Fruit fly (Drosophila melanogaster) whole organism, embryonic: ENCODE results near the gene CG12147.

ENCODE experiments used
- Aef1 ChIP-seq: fragments of 200-800 bp; sonication (Bioruptor generic); IDR thresholded peaks from 3 replicates; pipeline ENCODE4 v1.3.6; 2022; ENCODE audit warnings: missing biosample characterization, missing genetic modification characterization
- Awh ChIP-seq: fragments of 200-800 bp; sonication (Bioruptor generic); IDR thresholded peaks from 2 replicates; pipeline ENCODE4, ENCODE4 v1.3.6; 2022; ENCODE audit warnings: missing biosample characterization, missing genetic modification characterization
- B-H1 ChIP-seq: fragments of 200-800 bp; sonication (Bioruptor generic); IDR thresholded peaks from 3 replicates; pipeline ENCODE4 v1.3.6; 2022; ENCODE audit warnings: missing biosample characterization, missing genetic modification characterization
- CG10979 ChIP-seq: fragments of 200-800 bp; sonication (Bioruptor generic); optimal IDR thresholded peaks from 2 replicates; lab custom pipeline; 2018; ENCODE audit warnings: missing biosample characterization, mild to moderate bottlenecking, missing genetic modification characterization, moderate library complexity
- CG11093 ChIP-seq: fragments of 200-800 bp; sonication (Bioruptor generic); IDR thresholded peaks from 3 replicates; pipeline ENCODE4 v1.3.6; 2022; ENCODE audit warnings: missing biosample characterization, missing genetic modification characterization
- CG11723 ChIP-seq: fragments of 200-800 bp; sonication (Bioruptor generic); optimal IDR thresholded peaks from 2 replicates; lab custom pipeline; 2017; ENCODE audit warnings: missing biosample characterization, mild to moderate bottlenecking, missing genetic modification characterization
- CG12236 ChIP-seq: fragments of 200-800 bp; sonication (Bioruptor generic); optimal IDR thresholded peaks from 2 replicates; lab custom pipeline; 2016; ENCODE audit warnings: missing biosample characterization, missing genetic modification characterization
- CG12299 ChIP-seq: fragments of 200-800 bp; sonication (Bioruptor generic); optimal IDR thresholded peaks from 2 replicates; lab custom pipeline; 2018; ENCODE audit warnings: missing biosample characterization, mild to moderate bottlenecking, missing genetic modification characterization
- CG13296 ChIP-seq: fragments of 200-800 bp; sonication (Bioruptor generic); optimal IDR thresholded peaks from 3 replicates; lab custom pipeline; 2018; ENCODE audit warnings: missing biosample characterization, mild to moderate bottlenecking, missing genetic modification characterization
- CG13775 ChIP-seq: fragments of 200-800 bp; sonication (Bioruptor generic); optimal IDR thresholded peaks from 3 replicates; lab custom pipeline; 2017; ENCODE audit warnings: missing biosample characterization, mild to moderate bottlenecking, missing genetic modification characterization
- CG13894 ChIP-seq: fragments of 200-800 bp; sonication (Bioruptor generic); optimal IDR thresholded peaks from 3 replicates; lab custom pipeline; 2018; ENCODE audit warnings: missing biosample characterization, mild to moderate bottlenecking, missing genetic modification characterization, moderate library complexity
- CG14965 ChIP-seq: fragments of 200-800 bp; sonication (Bioruptor generic); optimal IDR thresholded peaks from 2 replicates; lab custom pipeline; 2016; ENCODE audit warnings: missing biosample characterization, missing genetic modification characterization, borderline replicate concordance
- CG2199 ChIP-seq: fragments of 200-800 bp; sonication (Bioruptor generic); IDR thresholded peaks from 3 replicates; pipeline ENCODE4 v1.3.6; 2022; ENCODE audit warnings: missing biosample characterization, missing genetic modification characterization
- CG2678 ChIP-seq: fragments of 200-800 bp; sonication (Bioruptor generic); optimal IDR thresholded peaks from 3 replicates; lab custom pipeline; 2019; ENCODE audit warnings: missing biosample characterization, mild to moderate bottlenecking, missing genetic modification characterization, moderate library complexity
- CG33213 ChIP-seq: fragments of 200-800 bp; sonication (Bioruptor generic); optimal IDR thresholded peaks from 3 replicates; lab custom pipeline; 2016; ENCODE audit warnings: missing biosample characterization, missing genetic modification characterization
- CG42726 ChIP-seq: fragments of 200-800 bp; sonication (Bioruptor generic); IDR thresholded peaks from 2 replicates; pipeline ENCODE4 v1.3.6; 2022; ENCODE audit warnings: missing biosample characterization, missing genetic modification characterization; ENCODE audit not compliant: partially characterized antibody
- CG7357 ChIP-seq: fragments of 200-800 bp; sonication (Bioruptor generic); IDR thresholded peaks from 3 replicates; pipeline ENCODE4 v1.3.6; 2022; ENCODE audit warnings: missing biosample characterization, missing genetic modification characterization
- Dll ChIP-seq: fragments of 200-800 bp; sonication (Bioruptor generic); IDR thresholded peaks from 4 replicates; pipeline ENCODE4 v1.3.6; 2022; ENCODE audit warnings: missing biosample characterization, missing genetic modification characterization; ENCODE audit not compliant: partially characterized antibody
- H2.0 ChIP-seq: fragments of 200-800 bp; sonication (Bioruptor generic); IDR thresholded peaks from 2 replicates; pipeline ENCODE4 v1.3.6; 2022; ENCODE audit warnings: missing biosample characterization, missing genetic modification characterization
- HHEX ChIP-seq: fragments of 200-800 bp; sonication (Bioruptor generic); optimal IDR thresholded peaks from 3 replicates; lab custom pipeline; 2017; ENCODE audit warnings: missing biosample characterization, mild to moderate bottlenecking, missing genetic modification characterization, missing genetic modification reagents
- HLH3B ChIP-seq: fragments of 200-800 bp; sonication (Bioruptor generic); IDR thresholded peaks from 2 replicates; pipeline ENCODE4 v1.3.6; 2022; ENCODE audit warnings: missing biosample characterization, missing genetic modification characterization
- HLHmδ ChIP-seq: fragments of 200-800 bp; sonication (Bioruptor generic); optimal IDR thresholded peaks from 2 replicates; lab custom pipeline; 2018; ENCODE audit warnings: missing biosample characterization, mild to moderate bottlenecking, missing genetic modification characterization, moderate library complexity
- Lhr ChIP-seq: fragments of 200-800 bp; sonication (Bioruptor generic); optimal IDR thresholded peaks from 3 replicates; lab custom pipeline; 2017; ENCODE audit warnings: mild to moderate bottlenecking, missing biosample characterization, missing genetic modification reagents, missing genetic modification characterization
- Lim3 ChIP-seq: fragments of 200-800 bp; sonication (Bioruptor generic); IDR thresholded peaks from 2 replicates; pipeline ENCODE4 v1.3.6; 2022; ENCODE audit warnings: missing biosample characterization, missing genetic modification characterization
- MESR4 ChIP-seq: fragments of 200-800 bp; sonication (Bioruptor generic); optimal IDR thresholded peaks from 2 replicates; lab custom pipeline; 2018; ENCODE audit warnings: missing biosample characterization, mild to moderate bottlenecking, missing genetic modification characterization, moderate library complexity
- Nf-YC ChIP-seq: fragments of 200-800 bp; optimal IDR thresholded peaks from 3 replicates; lab custom pipeline; 2019; ENCODE audit warnings: missing biosample characterization, mild to moderate bottlenecking, missing genetic modification characterization, moderate library complexity
- NfI ChIP-seq: fragments of 200-800 bp; sonication (Bioruptor generic); optimal IDR thresholded peaks from 3 replicates; lab custom pipeline; 2018; ENCODE audit warnings: missing biosample characterization, mild to moderate bottlenecking, missing genetic modification characterization, moderate library complexity
- Sox100B ChIP-seq: fragments of 200-800 bp; sonication (Bioruptor generic); optimal IDR thresholded peaks from 3 replicates; lab custom pipeline; 2018; ENCODE audit warnings: missing biosample characterization, mild to moderate bottlenecking, missing genetic modification characterization
- Spps ChIP-seq: fragments of 200-800 bp; sonication (Bioruptor generic); optimal IDR thresholded peaks from 2 replicates; lab custom pipeline; 2018; ENCODE audit warnings: missing biosample characterization, mild to moderate bottlenecking, missing genetic modification characterization
- Sry-δ ChIP-seq: fragments of 200-800 bp; sonication (Bioruptor generic); optimal IDR thresholded peaks from 2 replicates; lab custom pipeline; 2016; ENCODE audit warnings: missing biosample characterization, missing genetic modification characterization
- Usf ChIP-seq: fragments of 200-800 bp; sonication (Bioruptor generic); optimal IDR thresholded peaks from 2 replicates; lab custom pipeline; 2017; ENCODE audit warnings: missing genotype, missing biosample characterization, missing genetic modification characterization
- YL-1 ChIP-seq: fragments of 200-800 bp; sonication (Bioruptor generic); optimal IDR thresholded peaks from 3 replicates; lab custom pipeline; 2017; ENCODE audit warnings: missing biosample characterization, mild to moderate bottlenecking, missing genetic modification characterization
- cg ChIP-seq: fragments of 200-800 bp; sonication (Bioruptor generic); optimal IDR thresholded peaks from 3 replicates; lab custom pipeline; 2019; ENCODE audit warnings: missing biosample characterization, mild to moderate bottlenecking, missing genetic modification characterization, moderate library complexity
- chif ChIP-seq, 2 experiments: fragments of 200-800 bp; sonication (Bioruptor generic); optimal IDR thresholded peaks; 3 replicates each; lab custom pipeline; 2016; ENCODE audit warnings: missing biosample characterization in 2 of 2, missing genetic modification characterization in 2 of 2
- dpn ChIP-seq, 2 experiments: fragments of 200-800 bp; sonication (Bioruptor generic); optimal IDR thresholded peaks; 3 replicates each; lab custom pipeline; 2016; ENCODE audit warnings: missing biosample characterization in 2 of 2, missing genetic modification characterization in 2 of 2
- fd102C ChIP-seq: fragments of 200-800 bp; sonication (Bioruptor generic); optimal IDR thresholded peaks from 2 replicates; lab custom pipeline; 2018; ENCODE audit warnings: missing biosample characterization, mild to moderate bottlenecking, missing genetic modification characterization, moderate library complexity
- fd3F ChIP-seq: fragments of 200-800 bp; sonication (Bioruptor generic); optimal IDR thresholded peaks from 2 replicates; lab custom pipeline; 2018; ENCODE audit warnings: missing biosample characterization, mild to moderate bottlenecking, missing genetic modification characterization, moderate library complexity
- fru ChIP-seq: fragments of >200 bp; optimal IDR thresholded peaks from 2 replicates; lab custom pipeline; 2017
- grn ChIP-seq: fragments of 200-800 bp; sonication (Bioruptor generic); optimal IDR thresholded peaks from 3 replicates; lab custom pipeline; 2017; ENCODE audit warnings: missing biosample characterization, missing genetic modification characterization
- gsb-n ChIP-seq: fragments of 200-800 bp; sonication (Bioruptor generic); optimal IDR thresholded peaks from 3 replicates; lab custom pipeline; 2018; ENCODE audit warnings: missing biosample characterization, mild to moderate bottlenecking, missing genetic modification characterization
- lola ChIP-seq, 3 experiments: fragments of >200 bp in 2 of 3; fragments of 200-800 bp in 1 of 3; sonication (Bioruptor generic) in 1 of 3; optimal IDR thresholded peaks; 2 replicates each; lab custom pipeline; 2017 to 2019; ENCODE audit warnings: missing biosample characterization in 3 of 3, missing genetic modification characterization in 3 of 3, mild to moderate bottlenecking in 1 of 3, moderate library complexity in 1 of 3
- mirr ChIP-seq: fragments of 200-800 bp; sonication (Bioruptor generic); optimal IDR thresholded peaks from 3 replicates; lab custom pipeline; 2018; ENCODE audit warnings: missing biosample characterization, mild to moderate bottlenecking, missing genetic modification characterization
- nau ChIP-seq: fragments of 200-800 bp; sonication (Bioruptor generic); optimal IDR thresholded peaks from 3 replicates; lab custom pipeline; 2017; ENCODE audit warnings: missing biosample characterization, mild to moderate bottlenecking, missing genetic modification characterization, missing genetic modification reagents
- pzg ChIP-seq: fragments of 200-800 bp; sonication (Bioruptor generic); optimal IDR thresholded peaks from 3 replicates; lab custom pipeline; 2018; ENCODE audit warnings: missing biosample characterization, mild to moderate bottlenecking, missing genetic modification characterization, moderate library complexity
- sd ChIP-seq: fragments of 200-800 bp; sonication (Bioruptor generic); optimal IDR thresholded peaks from 3 replicates; lab custom pipeline; 2018; ENCODE audit warnings: missing biosample characterization, mild to moderate bottlenecking, missing genetic modification characterization, moderate library complexity
- shn ChIP-seq: fragments of 200-800 bp; sonication (Bioruptor generic); optimal IDR thresholded peaks from 3 replicates; lab custom pipeline; 2016; ENCODE audit warnings: missing biosample characterization, missing genetic modification characterization
- ssp ChIP-seq: fragments of 200-800 bp; sonication (Bioruptor generic); IDR thresholded peaks from 2 replicates; pipeline ENCODE4 v1.3.6; 2022; ENCODE audit warnings: missing biosample characterization, missing genetic modification characterization
- stc ChIP-seq: fragments of 200-800 bp; sonication (Bioruptor generic); IDR thresholded peaks from 2 replicates; pipeline ENCODE4 v1.3.6; 2022; ENCODE audit warnings: missing biosample characterization, missing genetic modification characterization
- tgo ChIP-seq: fragments of 200-800 bp; sonication (Bioruptor generic); IDR thresholded peaks from 3 replicates; pipeline ENCODE4 v1.3.6; 2022; ENCODE audit warnings: missing biosample characterization, missing genetic modification characterization
- tna ChIP-seq: fragments of 200-800 bp; sonication (Bioruptor generic); IDR thresholded peaks from 2 replicates; pipeline ENCODE4 v1.3.6; 2022; ENCODE audit warnings: missing biosample characterization, missing genetic modification characterization; ENCODE audit not compliant: partially characterized antibody
- vvl ChIP-seq: fragments of 200-800 bp; sonication (Bioruptor generic); IDR thresholded peaks from 2 replicates; pipeline ENCODE4 v1.3.6; 2022; ENCODE audit warnings: missing biosample characterization, missing genetic modification characterization

Gene CG12147

dm6 chr3R:5474551-5474950 lies 47.5 kb upstream of the CG12147 start, which contains the start of the genes CG45100, HDAC3 and Hcs (continued):
- no peak for TF ChIP-seq grn (GFP tag; lab: Kevin White, UChicago)
- no peak for TF ChIP-seq Usf (GFP tag; lab: Kevin White, UChicago)
- no peak for TF ChIP-seq ssp (GFP tag; lab: Robert Waterston, UW)
- TF ChIP-seq CG33213 (GFP tag; lab: Kevin White, UChicago) = peak; percentile 61
- no peak for TF ChIP-seq fd3F (GFP tag; lab: Kevin White, UChicago)
- peak; percentile 59 for TF ChIP-seq pzg (GFP tag; lab: Kevin White, UChicago)
- no peak for TF ChIP-seq HHEX
- TF ChIP-seq CG2199 (GFP tag; lab: Robert Waterston, UW) = no peak
- TF ChIP-seq CG12299 (tag; lab: Kevin White, UChicago) = no peak
- TF ChIP-seq nau (GFP tag; lab: Kevin White, UChicago) = no peak
- peak in 1 of 2 experiments; percentile 34 for TF ChIP-seq chif (GFP tag; optimal IDR thresholded peaks at IDR 0.05; lab: Kevin White, UChicago)
- no peak for TF ChIP-seq MESR4
- no peak for TF ChIP-seq Lim3 (GFP tag; lab: Robert Waterston, UW)
- TF ChIP-seq CG13775 (GFP tag; lab: Kevin White, UChicago) = peak; percentile 57
- TF ChIP-seq CG42726 (GFP tag; lab: Robert Waterston, UW) = peak; percentile 50
- peak; percentile 44 for TF ChIP-seq YL-1 (GFP tag; lab: Kevin White, UChicago)
- TF ChIP-seq Nf-YC (tag; lab: Kevin White, UChicago) = no peak
- no peak for TF ChIP-seq fru
- TF ChIP-seq gsb-n (tag; lab: Kevin White, UChicago) = no peak
- no peak for TF ChIP-seq cg (GFP tag; lab: Kevin White, UChicago)
- peak in 1 of 3 experiments; percentile 40 for TF ChIP-seq lola (GFP tag; optimal IDR thresholded peaks at IDR 0.05; lab: Kevin White, UChicago)
- no peak for TF ChIP-seq HLH3B (GFP tag; lab: Robert Waterston, UW)
- TF ChIP-seq Sry-δ (GFP tag; lab: Kevin White, UChicago) = peak; percentile 95
- no peak for TF ChIP-seq CG7357 (GFP tag; lab: Robert Waterston, UW)
- peak; percentile 81 for TF ChIP-seq tna (GFP tag; lab: Robert Waterston, UW)
- no peak for TF ChIP-seq sd (tag; lab: Kevin White, UChicago)
- no peak for TF ChIP-seq CG13894 (tag; lab: Kevin White, UChicago)
- TF ChIP-seq CG11093 (GFP tag; lab: Robert Waterston, UW) = no peak
- peak; percentile 20; the same call in 1 of the 3 replicates for TF ChIP-seq tgo (GFP tag; lab: Robert Waterston, UW)
- no peak for TF ChIP-seq H2.0
- TF ChIP-seq CG12236 (GFP tag; lab: Kevin White, UChicago) = no peak
- no peak for TF ChIP-seq CG11723 (GFP tag; lab: Kevin White, UChicago)
- no peak for TF ChIP-seq mirr (GFP tag; lab: Kevin White, UChicago)
- TF ChIP-seq shn (GFP tag; lab: Kevin White, UChicago) = peak; percentile 68
- peak; percentile 49 for TF ChIP-seq Lhr
- no peak for TF ChIP-seq CG13296 (GFP tag; lab: Kevin White, UChicago)
- TF ChIP-seq Awh (GFP tag; lab: Robert Waterston, UW) = no peak
- no peak for TF ChIP-seq NfI (GFP tag; lab: Kevin White, UChicago)
- peak; percentile 35 for TF ChIP-seq CG10979 (tag; lab: Kevin White, UChicago)
- no peak for TF ChIP-seq Sox100B (GFP tag; lab: Kevin White, UChicago)
- no peak for TF ChIP-seq HLHmδ
- TF ChIP-seq vvl (GFP tag; lab: Robert Waterston, UW) = peak; percentile 42; the same call in 1 of the 2 replicates
- TF ChIP-seq CG14965 = no peak
- TF ChIP-seq stc (GFP tag; lab: Robert Waterston, UW) = no peak
- peak; percentile 93 for TF ChIP-seq Dll
- no peak for TF ChIP-seq fd102C (GFP tag; lab: Kevin White, UChicago)
- peak; percentile 44; the same call in 2 of the 3 replicates for TF ChIP-seq Aef1
- peak; percentile 37 to 52 for TF ChIP-seq dpn (GFP tag; optimal IDR thresholded peaks at IDR 0.05; lab: Kevin White, UChicago)
- TF ChIP-seq CG2678 (tag; lab: Kevin White, UChicago) = no peak
- no peak for TF ChIP-seq B-H1
- TF ChIP-seq Spps = no peak
